Worm (Caenorhabditis elegans) whole organism, L2 larva: ENCODE measurements around the gene vem-1.
A peak's percentile ranks its signal among the peaks of the same experiment; 100 is the strongest.

Source experiments
- C34F6.9 ChIP-seq: fragments of 150-350 bp; optimal IDR thresholded peaks from 2 replicates; lab custom pipeline; 2014; ENCODE audit warnings: missing biosample characterization, missing genetic modification characterization
- F13H6.1 ChIP-seq: sonication (generic microtip); optimal IDR thresholded peaks from 2 replicates; lab custom pipeline; 2016; ENCODE audit warnings: missing genetic modification characterization, missing compliant biosample characterization
- Y55F3AM.14 ChIP-seq: fragments of 200-800 bp; sonication (Bioruptor generic); optimal IDR thresholded peaks from 2 replicates; lab custom pipeline; 2018; ENCODE audit warnings: mild to moderate bottlenecking, missing genetic modification characterization, missing compliant biosample characterization
- ZK546.5 ChIP-seq: sonication (generic microtip); optimal IDR thresholded peaks from 2 replicates; lab custom pipeline; 2017; ENCODE audit warnings: missing biosample characterization, missing genetic modification characterization
- alr-1 ChIP-seq: fragments of 150-350 bp; optimal IDR thresholded peaks from 2 replicates; lab custom pipeline; 2014; ENCODE audit warnings: missing biosample characterization, missing genetic modification characterization
- aly-2 ChIP-seq: fragments of 150-350 bp; optimal IDR thresholded peaks from 2 replicates; lab custom pipeline; 2014; ENCODE audit warnings: missing biosample characterization, missing genetic modification characterization
- ama-1 ChIP-seq: fragments of 150-350 bp; optimal IDR thresholded peaks from 2 replicates; lab custom pipeline; 2018; ENCODE audit warnings: inconsistent platforms
- blmp-1 ChIP-seq: sonication (generic microtip); optimal IDR thresholded peaks from 2 replicates; lab custom pipeline; 2017; ENCODE audit warnings: missing genetic modification characterization, mild to moderate bottlenecking, missing compliant biosample characterization, antibody characterized with exemption, moderate library complexity; ENCODE audit not compliant: insufficient read depth
- ceh-16 ChIP-seq: fragments of 150-350 bp; optimal IDR thresholded peaks from 2 replicates; lab custom pipeline; 2014; ENCODE audit warnings: missing biosample characterization, missing genetic modification characterization
- ceh-82 ChIP-seq: fragments of 150-350 bp; optimal IDR thresholded peaks from 2 replicates; lab custom pipeline; 2014; ENCODE audit warnings: missing biosample characterization, missing genetic modification characterization
- crh-2 ChIP-seq: sonication (generic microtip); optimal IDR thresholded peaks from 2 replicates; lab custom pipeline; 2017; ENCODE audit warnings: missing biosample characterization, missing genetic modification characterization
- egl-27 ChIP-seq: sonication (generic microtip); optimal IDR thresholded peaks from 3 replicates; lab custom pipeline; 2017; ENCODE audit warnings: missing biosample characterization, missing genetic modification reagents, missing genetic modification characterization
- elt-3 ChIP-seq: sonication (generic microtip); optimal IDR thresholded peaks from 2 replicates; lab custom pipeline; 2017; ENCODE audit warnings: missing biosample characterization, missing genetic modification characterization
- fos-1 ChIP-seq: fragments of 150-350 bp; optimal IDR thresholded peaks from 2 replicates; lab custom pipeline; 2014; ENCODE audit warnings: missing biosample characterization, missing genetic modification characterization
- gmeb-1 ChIP-seq: fragments of 150-350 bp; optimal IDR thresholded peaks from 2 replicates; lab custom pipeline; 2014; ENCODE audit warnings: missing biosample characterization, missing genetic modification characterization
- lin-11 ChIP-seq: fragments of 150-350 bp; sonication (generic microtip); optimal IDR thresholded peaks from 2 replicates; lab custom pipeline; 2014; ENCODE audit warnings: missing biosample characterization, missing genetic modification characterization, inconsistent platforms, mixed read lengths
- lin-13 ChIP-seq: fragments of 150-350 bp; optimal IDR thresholded peaks from 2 replicates; lab custom pipeline; 2014; ENCODE audit warnings: missing biosample characterization, missing genetic modification reagents, missing genetic modification characterization
- lin-39 ChIP-seq: fragments of 150-350 bp; optimal IDR thresholded peaks from 2 replicates; lab custom pipeline; 2014; ENCODE audit warnings: missing biosample characterization, missing genetic modification reagents, missing genetic modification characterization
- lsy-2 ChIP-seq, 2 experiments: fragments of 150-350 bp in 1 of 2; sonication (generic microtip) in 1 of 2; optimal IDR thresholded peaks; 2 replicates each; lab custom pipeline; 2014 to 2017; ENCODE audit warnings: missing biosample characterization in 2 of 2, missing genetic modification characterization in 2 of 2
- mab-5 ChIP-seq: fragments of 150-350 bp; optimal IDR thresholded peaks from 2 replicates; lab custom pipeline; 2014; ENCODE audit warnings: missing biosample characterization, missing genetic modification characterization
- mbf-1 ChIP-seq: sonication (generic microtip); optimal IDR thresholded peaks from 2 replicates; lab custom pipeline; 2017; ENCODE audit warnings: missing biosample characterization, missing genetic modification characterization
- mdl-1 ChIP-seq, 2 experiments: fragments of 150-350 bp in 1 of 2; sonication (generic microtip) in 1 of 2; optimal IDR thresholded peaks; 2 replicates each; lab custom pipeline; 2017; ENCODE audit warnings: missing biosample characterization in 2 of 2, missing genetic modification characterization in 2 of 2
- nhr-129 ChIP-seq: fragments of 150-350 bp; optimal IDR thresholded peaks from 2 replicates; lab custom pipeline; 2014; ENCODE audit warnings: missing biosample characterization, missing genetic modification characterization
- nhr-21 ChIP-seq: fragments of 150-350 bp; optimal IDR thresholded peaks from 2 replicates; lab custom pipeline; 2014; ENCODE audit warnings: missing biosample characterization, missing genetic modification characterization
- nhr-23 ChIP-seq: fragments of 150-350 bp; optimal IDR thresholded peaks from 2 replicates; lab custom pipeline; 2014; ENCODE audit warnings: missing biosample characterization, missing genetic modification reagents, missing genetic modification characterization
- nhr-25 ChIP-seq: fragments of 150-350 bp; sonication (generic microtip); optimal IDR thresholded peaks from 3 replicates; lab custom pipeline; 2014; ENCODE audit warnings: missing biosample characterization, missing genetic modification characterization
- nhr-6 ChIP-seq: fragments of 150-350 bp; optimal IDR thresholded peaks from 2 replicates; lab custom pipeline; 2014; ENCODE audit warnings: missing biosample characterization, missing genetic modification characterization
- peb-1 ChIP-seq: fragments of 150-350 bp; optimal IDR thresholded peaks from 2 replicates; lab custom pipeline; 2014; ENCODE audit warnings: missing biosample characterization, missing genetic modification characterization
- skn-1 ChIP-seq: sonication (generic microtip); optimal IDR thresholded peaks from 2 replicates; lab custom pipeline; 2017; ENCODE audit warnings: missing biosample characterization, missing genetic modification characterization
- sma-3 ChIP-seq: sonication (generic microtip); optimal IDR thresholded peaks from 2 replicates; lab custom pipeline; 2016; ENCODE audit warnings: missing genetic modification reagents, missing genetic modification characterization, missing compliant biosample characterization
- sma-9 ChIP-seq, 2 experiments: fragments of 150-350 bp in 1 of 2; sonication (generic microtip) in 1 of 2; optimal IDR thresholded peaks; 2 replicates each; lab custom pipeline; 2014 to 2016; ENCODE audit warnings: missing genetic modification characterization in 2 of 2, mild to moderate bottlenecking in 1 of 2, missing biosample characterization in 1 of 2, missing compliant biosample characterization in 1 of 2, missing genetic modification reagents in 1 of 2, moderate library complexity in 1 of 2
- snpc-4 ChIP-seq: fragments of 150-350 bp; optimal IDR thresholded peaks from 2 replicates; lab custom pipeline; 2014; ENCODE audit warnings: missing biosample characterization, missing genetic modification characterization
- unc-39 ChIP-seq: fragments of 150-350 bp; optimal IDR thresholded peaks from 2 replicates; lab custom pipeline; 2014; ENCODE audit warnings: missing biosample characterization, missing genetic modification characterization
- unc-55 ChIP-seq: fragments of 150-350 bp; sonication (generic microtip); optimal IDR thresholded peaks from 3 replicates; lab custom pipeline; 2014; ENCODE audit warnings: missing biosample characterization, missing genetic modification reagents, missing genetic modification characterization
- unc-62 ChIP-seq: fragments of 150-350 bp; optimal IDR thresholded peaks from 2 replicates; lab custom pipeline; 2014; ENCODE audit warnings: missing biosample characterization, missing genetic modification reagents, missing genetic modification characterization
- ztf-1 ChIP-seq: fragments of 200-800 bp; sonication (Bioruptor generic); conservative IDR thresholded peaks from 2 replicates; pipeline ENCODE4 v1.3.6; 2022; ENCODE audit warnings: missing genetic modification characterization, missing compliant biosample characterization
- ztf-11 ChIP-seq: sonication (generic microtip); optimal IDR thresholded peaks from 2 replicates; lab custom pipeline; 2017; ENCODE audit warnings: missing biosample characterization, missing genetic modification characterization
- ztf-4 ChIP-seq: fragments of 150-350 bp; optimal IDR thresholded peaks from 2 replicates; lab custom pipeline; 2014; ENCODE audit warnings: missing biosample characterization, missing genetic modification characterization

Gene vem-1

ce11 chrX:8083919-8084318 lies 4.5 kb downstream of the vem-1 start, which contains the start of gene K07E3.4:
K07E3.4 (minus strand) TSS chrX:8084018.
- TF ChIP-seq F13H6.1 (tag; lab: Kevin White, UChicago) = peak; percentile 59
- peak; percentile 78 for TF ChIP-seq nhr-21 (tag; lab: Kevin White, UChicago)
- peak; percentile 78 for TF ChIP-seq blmp-1 (tag; lab: Kevin White, UChicago)
- TF ChIP-seq ZK546.5 = no peak
- TF ChIP-seq crh-2 (tag; lab: Kevin White, UChicago) = peak; percentile 75
- peak; percentile 75 for TF ChIP-seq fos-1 (tag; lab: Kevin White, UChicago)
- peak in 1 of 2 experiments; percentile 37 for TF ChIP-seq lsy-2 (tag; optimal IDR thresholded peaks at IDR 0.05; lab: Kevin White, UChicago)
- TF ChIP-seq nhr-25 (tag; lab: Kevin White, UChicago) = peak; percentile 90
- TF ChIP-seq sma-3 (GFP tag; lab: Kevin White, UChicago) = peak; percentile 92
- no peak for TF ChIP-seq nhr-23 (tag; lab: Kevin White, UChicago)
- TF ChIP-seq mdl-1 (tag; optimal IDR thresholded peaks at IDR 0.05; lab: Kevin White, UChicago) = peak; percentile 59 to 90
- TF ChIP-seq alr-1 (tag; lab: Kevin White, UChicago) = no peak
- TF ChIP-seq ceh-16 (tag; lab: Kevin White, UChicago) = peak; percentile 74
- peak; percentile 70 for TF ChIP-seq nhr-129 (tag; lab: Kevin White, UChicago)
- peak; percentile 65 for TF ChIP-seq gmeb-1 (tag; lab: Kevin White, UChicago)
- peak; percentile 40 for TF ChIP-seq ama-1 (lab: Kevin White, UChicago)
- peak; percentile 5 for TF ChIP-seq lin-11
- TF ChIP-seq Y55F3AM.14 = peak; percentile 12
- TF ChIP-seq nhr-6 = peak; percentile 55
- peak; percentile 13 for TF ChIP-seq C34F6.9 (tag; lab: Kevin White, UChicago)
- no peak for TF ChIP-seq unc-62 (GFP tag; lab: Kevin White, UChicago)
- no peak for TF ChIP-seq aly-2 (tag; lab: Kevin White, UChicago)
- peak; percentile 90 for TF ChIP-seq sma-9 (GFP tag; optimal IDR thresholded peaks at IDR 0.05; lab: Kevin White, UChicago)
- TF ChIP-seq sma-9 (tag; optimal IDR thresholded peaks at IDR 0.05; lab: Kevin White, UChicago) = no peak

ce11 chrX:8083330-8083729 lies 5.0 kb downstream of the vem-1 start:
- TF ChIP-seq sma-3 (GFP tag; lab: Kevin White, UChicago) = no peak
- TF ChIP-seq C34F6.9 (tag; lab: Kevin White, UChicago) = no peak
- no peak for TF ChIP-seq nhr-23 (tag; lab: Kevin White, UChicago)
- TF ChIP-seq ZK546.5 = no peak
- TF ChIP-seq lsy-2 (tag; optimal IDR thresholded peaks at IDR 0.05; lab: Kevin White, UChicago) = no peak
- TF ChIP-seq skn-1 (tag; lab: Kevin White, UChicago) = no peak
- TF ChIP-seq alr-1 (tag; lab: Kevin White, UChicago) = no peak
- TF ChIP-seq peb-1 = no peak
- no peak for TF ChIP-seq egl-27 (tag; lab: Kevin White, UChicago)
- no peak for TF ChIP-seq sma-9 (GFP tag; optimal IDR thresholded peaks at IDR 0.05; lab: Kevin White, UChicago)
- TF ChIP-seq sma-9 (tag; optimal IDR thresholded peaks at IDR 0.05; lab: Kevin White, UChicago) = no peak
- no peak for TF ChIP-seq mbf-1 (tag; lab: Kevin White, UChicago)

ce11 chrX:8082703-8083102 lies 5.7 kb downstream of the vem-1 start:
- no peak for TF ChIP-seq unc-39
- TF ChIP-seq skn-1 (tag; lab: Kevin White, UChicago) = no peak
- no peak for TF ChIP-seq lin-13
- TF ChIP-seq ztf-11 (tag; lab: Kevin White, UChicago) = no peak
- no peak for TF ChIP-seq nhr-6
- TF ChIP-seq ceh-16 (tag; lab: Kevin White, UChicago) = no peak
- TF ChIP-seq ztf-4 = no peak
- no peak for TF ChIP-seq elt-3
- TF ChIP-seq sma-9 (GFP tag; optimal IDR thresholded peaks at IDR 0.05; lab: Kevin White, UChicago) = no peak
- no peak for TF ChIP-seq sma-9 (tag; optimal IDR thresholded peaks at IDR 0.05; lab: Kevin White, UChicago)
- no peak for TF ChIP-seq egl-27 (tag; lab: Kevin White, UChicago)
- no peak for TF ChIP-seq lin-39 (tag; lab: Kevin White, UChicago)

ce11 chrX:8078899-8079298 lies 9.5 kb downstream of the vem-1 start:
- TF ChIP-seq ceh-82 (no peak), ama-1 (lab: Kevin White, UChicago) (no peak), snpc-4 (tag; lab: Kevin White, UChicago) (no peak), lin-39 (tag; lab: Kevin White, UChicago) (no peak), ZK546.5 (no peak), ztf-1 (no peak), mdl-1 (tag; optimal IDR thresholded peaks at IDR 0.05; lab: Kevin White, UChicago) (no peak), unc-55 (GFP tag; lab: Kevin White, UChicago) (no peak), mab-5 (no peak), Y55F3AM.14 (no peak), F13H6.1 (tag; lab: Kevin White, UChicago) (no peak), peb-1 (no peak), C34F6.9 (tag; lab: Kevin White, UChicago) (no peak), fos-1 (tag; lab: Kevin White, UChicago) (peak; percentile 35), crh-2 (tag; lab: Kevin White, UChicago) (peak; percentile 6), nhr-25 (tag; lab: Kevin White, UChicago) (no peak)
